Worm (Caenorhabditis elegans) whole organism, L3 larva: ENCODE results near the gene set-1.

Experiments
- R02D3.7 ChIP-seq: fragments of 150-350 bp; optimal IDR thresholded peaks from 2 replicates; lab custom pipeline; 2014; ENCODE audit warnings: missing biosample characterization, missing genetic modification characterization
- ceh-16 ChIP-seq: sonication (generic microtip); optimal IDR thresholded peaks from 2 replicates; lab custom pipeline; 2017; ENCODE audit warnings: missing biosample characterization, missing genetic modification characterization
- ceh-28 ChIP-seq: fragments of 150-350 bp; optimal IDR thresholded peaks from 2 replicates; lab custom pipeline; 2014; ENCODE audit warnings: missing biosample characterization, missing genetic modification reagents, missing genetic modification characterization
- ceh-82 ChIP-seq: fragments of 150-350 bp; optimal IDR thresholded peaks from 2 replicates; lab custom pipeline; 2014; ENCODE audit warnings: missing biosample characterization, missing genetic modification characterization
- ceh-9 ChIP-seq: sonication (generic microtip); optimal IDR thresholded peaks from 2 replicates; lab custom pipeline; 2018; ENCODE audit warnings: missing biosample characterization, missing genetic modification characterization
- egl-27 ChIP-seq: sonication (generic microtip); optimal IDR thresholded peaks from 4 replicates; lab custom pipeline; 2017; ENCODE audit warnings: missing biosample characterization, missing genetic modification reagents, missing genetic modification characterization
- egl-5 ChIP-seq: fragments of 150-350 bp; optimal IDR thresholded peaks from 2 replicates; lab custom pipeline; 2017; ENCODE audit warnings: missing biosample characterization, missing genetic modification reagents, missing genetic modification characterization, inconsistent platforms
- elt-1 ChIP-seq: fragments of 150-350 bp; optimal IDR thresholded peaks from 2 replicates; lab custom pipeline; 2014; ENCODE audit warnings: missing biosample characterization, missing genetic modification characterization
- elt-2 ChIP-seq: sonication (generic microtip); optimal IDR thresholded peaks from 2 replicates; lab custom pipeline; 2016; ENCODE audit warnings: missing genetic modification reagents, mild to moderate bottlenecking, missing genetic modification characterization, missing compliant biosample characterization
- elt-3 ChIP-seq, 3 experiments: fragments of 150-350 bp in 1 of 3; sonication (generic microtip) in 2 of 3; optimal IDR thresholded peaks; 2 replicates in 2 of 3; 4 replicates in 1 of 3; lab custom pipeline; 2014 to 2017; ENCODE audit warnings: missing biosample characterization in 3 of 3, missing genetic modification characterization in 3 of 3
- eor-1 ChIP-seq, 2 experiments: fragments of 150-350 bp; optimal IDR thresholded peaks; 2 replicates each; lab custom pipeline; 2014 to 2018; ENCODE audit warnings: missing biosample characterization in 2 of 2, missing genetic modification characterization in 2 of 2
- fkh-10 ChIP-seq: sonication (generic microtip); optimal IDR thresholded peaks from 2 replicates; lab custom pipeline; 2017; ENCODE audit warnings: missing biosample characterization, missing genetic modification reagents, missing genetic modification characterization
- fkh-2 ChIP-seq: fragments of 150-350 bp; optimal IDR thresholded peaks from 2 replicates; lab custom pipeline; 2014; ENCODE audit warnings: missing biosample characterization, missing genetic modification reagents, missing genetic modification characterization
- fos-1 ChIP-seq: fragments of 150-350 bp; optimal IDR thresholded peaks from 2 replicates; lab custom pipeline; 2014; ENCODE audit warnings: missing biosample characterization, missing genetic modification characterization
- hmg-11 ChIP-seq: sonication (generic microtip); optimal IDR thresholded peaks from 2 replicates; lab custom pipeline; 2016; ENCODE audit warnings: missing genetic modification characterization, missing compliant biosample characterization
- jun-1 ChIP-seq: fragments of 150-350 bp; optimal IDR thresholded peaks from 2 replicates; lab custom pipeline; 2014; ENCODE audit warnings: missing biosample characterization, missing genetic modification reagents, missing genetic modification characterization
- lin-15B ChIP-seq: fragments of 150-350 bp; optimal IDR thresholded peaks from 2 replicates; lab custom pipeline; 2014; ENCODE audit warnings: missing biosample characterization, missing genetic modification characterization
- lin-39 ChIP-seq: fragments of 150-350 bp; optimal IDR thresholded peaks from 2 replicates; lab custom pipeline; 2018; ENCODE audit warnings: missing biosample characterization, missing genetic modification reagents, missing genetic modification characterization
- lsy-12 ChIP-seq: sonication (generic microtip); optimal IDR thresholded peaks from 2 replicates; lab custom pipeline; 2016; ENCODE audit warnings: mild to moderate bottlenecking, missing genetic modification characterization, missing compliant biosample characterization
- mdl-1 ChIP-seq: fragments of 150-350 bp; optimal IDR thresholded peaks from 2 replicates; lab custom pipeline; 2014; ENCODE audit warnings: missing biosample characterization, missing genetic modification characterization
- mml-1 ChIP-seq: fragments of 150-350 bp; sonication (generic microtip); optimal IDR thresholded peaks from 3 replicates; lab custom pipeline; 2014; ENCODE audit warnings: missing biosample characterization, missing genetic modification characterization
- nfya-1 ChIP-seq: sonication (generic microtip); optimal IDR thresholded peaks from 2 replicates; lab custom pipeline; 2017; ENCODE audit warnings: missing genetic modification characterization, mild to moderate bottlenecking, missing compliant biosample characterization, antibody characterized with exemption, moderate library complexity; ENCODE audit not compliant: insufficient read depth
- nhr-11 ChIP-seq: fragments of 150-350 bp; optimal IDR thresholded peaks from 2 replicates; lab custom pipeline; 2014; ENCODE audit warnings: missing biosample characterization, missing genetic modification characterization
- nhr-12 ChIP-seq: fragments of 150-350 bp; optimal IDR thresholded peaks from 2 replicates; lab custom pipeline; 2014; ENCODE audit warnings: missing biosample characterization, missing genetic modification characterization
- nhr-23 ChIP-seq: fragments of 150-350 bp; optimal IDR thresholded peaks from 2 replicates; lab custom pipeline; 2014; ENCODE audit warnings: missing biosample characterization, missing genetic modification reagents, missing genetic modification characterization
- nhr-237 ChIP-seq: fragments of 150-350 bp; optimal IDR thresholded peaks from 2 replicates; lab custom pipeline; 2014; ENCODE audit warnings: missing biosample characterization, missing genetic modification characterization
- nhr-25 ChIP-seq: sonication (generic microtip); optimal IDR thresholded peaks from 2 replicates; lab custom pipeline; 2017; ENCODE audit warnings: missing biosample characterization, missing genetic modification characterization
- nhr-28 ChIP-seq: fragments of 150-350 bp; optimal IDR thresholded peaks from 2 replicates; lab custom pipeline; 2014; ENCODE audit warnings: missing biosample characterization, missing genetic modification characterization
- nhr-43 ChIP-seq: sonication (generic microtip); optimal IDR thresholded peaks from 2 replicates; lab custom pipeline; 2016; ENCODE audit warnings: mild to moderate bottlenecking, missing genetic modification characterization, missing compliant biosample characterization; ENCODE audit not compliant: poor library complexity, severe bottlenecking
- nhr-67 ChIP-seq: fragments of 150-350 bp; optimal IDR thresholded peaks from 2 replicates; lab custom pipeline; 2014; ENCODE audit warnings: missing biosample characterization, missing genetic modification characterization
- nhr-77 ChIP-seq: fragments of 150-350 bp; optimal IDR thresholded peaks from 2 replicates; lab custom pipeline; 2014; ENCODE audit warnings: missing biosample characterization, missing genetic modification characterization
- pha-4 ChIP-seq: fragments of 150-350 bp; optimal IDR thresholded peaks from 2 replicates; lab custom pipeline; 2014; ENCODE audit warnings: missing biosample characterization, missing genetic modification reagents, missing genetic modification characterization
- pqm-1 ChIP-seq: fragments of 150-350 bp; optimal IDR thresholded peaks from 2 replicates; lab custom pipeline; 2017; ENCODE audit warnings: missing biosample characterization, missing genetic modification characterization, inconsistent platforms
- sea-2 ChIP-seq: fragments of 150-350 bp; sonication (generic microtip); optimal IDR thresholded peaks from 4 replicates; lab custom pipeline; 2014; ENCODE audit warnings: missing biosample characterization, missing genetic modification reagents, missing genetic modification characterization
- skn-1 ChIP-seq: fragments of 150-350 bp; optimal IDR thresholded peaks from 2 replicates; lab custom pipeline; 2014; ENCODE audit warnings: missing biosample characterization, missing genetic modification characterization
- snpc-4 ChIP-seq: fragments of 150-350 bp; optimal IDR thresholded peaks from 2 replicates; lab custom pipeline; 2014; ENCODE audit warnings: missing biosample characterization, missing genetic modification characterization
- tbx-2 ChIP-seq: sonication (generic microtip); optimal IDR thresholded peaks from 2 replicates; lab custom pipeline; 2016; ENCODE audit warnings: mild to moderate bottlenecking, missing genetic modification characterization, missing compliant biosample characterization
- unc-39 ChIP-seq: sonication (generic microtip); optimal IDR thresholded peaks from 4 replicates; lab custom pipeline; 2017; ENCODE audit warnings: missing biosample characterization, missing genetic modification characterization
- unc-62 ChIP-seq: fragments of 150-350 bp; sonication (generic microtip); optimal IDR thresholded peaks from 4 replicates; lab custom pipeline; 2014; ENCODE audit warnings: missing biosample characterization, missing genetic modification reagents, missing genetic modification characterization
- zag-1 ChIP-seq: fragments of 150-350 bp; optimal IDR thresholded peaks from 2 replicates; lab custom pipeline; 2014; ENCODE audit warnings: missing biosample characterization, missing genetic modification characterization
- ztf-4 ChIP-seq: fragments of 150-350 bp; optimal IDR thresholded peaks from 2 replicates; lab custom pipeline; 2014; ENCODE audit warnings: missing biosample characterization, missing genetic modification characterization

Gene set-1

DNA sequence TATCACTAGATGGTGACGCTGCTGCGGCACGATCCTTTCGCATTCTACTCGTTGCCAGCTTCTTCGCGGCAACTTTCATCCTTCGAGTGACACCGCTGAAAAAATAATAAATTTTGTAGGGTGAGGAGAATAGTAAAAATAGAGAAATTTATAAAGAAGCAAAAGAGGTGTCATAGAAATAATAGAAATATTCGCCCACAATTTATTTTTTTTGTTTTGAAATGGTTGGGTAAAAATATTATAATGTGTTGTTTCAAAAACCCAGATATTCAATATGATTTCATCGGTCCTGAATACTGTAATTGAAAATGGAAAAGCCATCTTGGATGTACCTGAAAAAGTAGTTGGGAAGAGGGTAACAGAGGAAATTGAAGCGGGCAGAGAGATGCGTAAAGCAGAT, at the start of gene set-1:
Gene set-1 (minus strand): TSS at position 101 of the 400 bp plus-strand sequence.
- TF ChIP-seq egl-27 = no peak
- no peak for TF ChIP-seq nhr-67 (tag; lab: Kevin White, UChicago)
- TF ChIP-seq nhr-43 = no peak

DNA sequence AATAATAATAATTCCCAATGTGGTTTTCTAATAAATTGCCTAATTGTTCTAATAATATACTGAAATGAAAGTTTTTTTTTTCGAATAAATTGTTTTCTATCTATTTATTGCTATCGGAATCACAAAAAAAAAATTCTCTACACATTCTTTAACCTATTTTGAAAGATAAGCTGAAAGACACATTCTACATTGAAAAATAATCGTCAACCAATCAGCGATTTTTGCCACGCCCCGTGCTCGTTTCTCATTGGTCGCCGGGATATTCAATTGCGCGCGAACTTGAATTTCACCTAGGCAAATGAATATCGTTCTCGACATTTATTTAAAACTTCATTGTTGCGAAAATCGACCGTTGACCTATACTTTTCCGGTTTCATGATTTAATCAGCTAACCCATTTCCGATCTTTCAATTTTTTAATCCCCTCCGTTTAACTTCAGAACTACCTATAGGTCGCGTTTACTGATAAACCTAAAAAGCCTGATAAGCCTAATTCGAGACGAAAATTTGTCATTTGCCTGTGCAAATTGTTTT, 47.9 kb upstream of the set-1 start, which contains the start of gene F23F12.3:
Gene F23F12.3 (plus strand): TSS at position 483 of the 533 bp plus-strand sequence.
- TF ChIP-seq nfya-1 (peak; percentile 53), elt-2 (tag; lab: Kevin White, UChicago) (peak; percentile 56), pqm-1 (tag; lab: Kevin White, UChicago) (peak; percentile 21), mml-1 (no peak)

DNA sequence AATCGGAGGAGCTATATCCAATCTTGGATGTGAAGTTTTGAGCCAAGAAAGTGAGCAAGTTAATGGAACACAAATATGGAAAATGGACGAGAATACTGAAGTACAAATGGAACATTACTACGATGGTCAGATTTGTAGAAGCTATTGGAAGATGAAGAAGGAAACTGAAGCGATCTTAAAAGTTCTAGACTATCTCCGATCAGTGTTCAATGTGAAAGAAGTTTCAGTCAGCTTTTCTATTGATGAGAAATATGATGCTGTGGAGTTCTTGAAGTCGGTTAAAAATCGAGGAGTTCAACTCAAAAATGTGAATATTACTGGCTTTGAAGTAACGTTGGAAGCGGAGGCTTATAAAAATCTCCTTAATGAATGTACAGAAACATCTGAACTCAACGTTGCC, 46.9 kb upstream of the set-1 start:
- TF ChIP-seq eor-1 (tag; optimal IDR thresholded peaks at IDR 0.05; lab: Kevin White, UChicago) (no peak), ceh-9 (tag; lab: Kevin White, UChicago) (no peak), unc-39 (tag; lab: Kevin White, UChicago) (no peak), skn-1 (tag; lab: Kevin White, UChicago) (no peak), nhr-28 (no peak), lsy-12 (tag; lab: Kevin White, UChicago) (no peak), nhr-12 (tag; lab: Kevin White, UChicago) (no peak), unc-62 (GFP tag; lab: Kevin White, UChicago) (no peak), egl-5 (tag; lab: Kevin White, UChicago) (no peak), ceh-16 (tag; lab: Kevin White, UChicago) (no peak), R02D3.7 (tag; lab: Kevin White, UChicago) (no peak), pqm-1 (tag; lab: Kevin White, UChicago) (no peak)

DNA sequence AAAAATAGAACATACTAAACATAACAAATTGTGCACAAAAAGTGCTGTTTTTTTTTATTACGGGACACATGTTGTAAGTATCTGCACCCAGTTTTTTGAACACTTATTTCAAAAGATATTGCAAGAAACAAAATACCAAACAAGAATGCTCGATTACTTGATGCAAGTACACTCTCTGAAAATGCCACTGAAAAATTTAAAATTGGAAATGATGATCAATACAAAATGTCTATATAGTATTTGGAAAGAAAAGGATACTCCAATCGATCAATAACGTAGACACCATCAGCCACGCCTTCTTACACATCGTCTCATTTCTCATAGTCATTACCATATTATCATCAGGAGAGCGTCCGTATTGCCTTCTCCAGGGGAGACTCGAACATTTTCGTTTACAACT, 46.0 kb upstream of the set-1 start, which contains the start of gene sdz-15:
Gene sdz-15 (plus strand): TSS at position 301 of the 400 bp plus-strand sequence.
- TF ChIP-seq nhr-12 (tag; lab: Kevin White, UChicago) = no peak
- no peak for TF ChIP-seq mdl-1 (tag; lab: Kevin White, UChicago)
- no peak for TF ChIP-seq sea-2 (GFP tag; lab: Kevin White, UChicago)
- no peak for TF ChIP-seq fos-1
- TF ChIP-seq tbx-2 (tag; lab: Kevin White, UChicago) = no peak
- no peak for TF ChIP-seq ceh-28
- TF ChIP-seq nhr-67 (tag; lab: Kevin White, UChicago) = no peak
- no peak for TF ChIP-seq mml-1
- no peak for TF ChIP-seq lin-39 (tag; lab: Kevin White, UChicago)
- no peak for TF ChIP-seq pha-4 (tag; lab: Kevin White, UChicago)
- TF ChIP-seq elt-1 (tag; lab: Kevin White, UChicago) = no peak
- TF ChIP-seq R02D3.7 (tag; lab: Kevin White, UChicago) = no peak
- TF ChIP-seq nhr-237 (tag; lab: Kevin White, UChicago) = no peak

DNA sequence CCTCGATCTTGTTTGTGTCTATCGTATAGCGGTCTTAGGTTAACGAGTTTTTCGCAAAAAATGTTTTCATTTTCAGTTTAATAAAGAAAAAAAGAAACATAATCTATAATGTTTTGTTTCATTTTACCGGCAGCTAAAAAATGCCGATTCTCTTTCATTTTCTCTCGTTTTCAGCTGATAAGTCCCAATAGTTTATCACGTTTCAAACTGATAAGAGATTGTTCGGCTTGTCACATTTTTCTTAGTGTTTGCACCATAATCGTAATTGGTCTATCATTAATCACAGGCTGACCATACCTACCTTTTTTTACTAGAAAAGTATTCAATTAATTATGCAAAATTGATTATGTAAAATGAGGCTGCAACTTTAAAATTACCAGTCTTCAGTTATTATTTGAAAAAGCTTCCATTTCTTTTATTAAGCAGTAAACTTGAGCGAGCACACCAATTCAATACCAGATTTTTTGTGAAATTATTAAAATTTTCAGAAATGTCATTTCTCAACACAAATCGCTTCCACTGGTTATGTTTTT, 43.1 kb upstream of the set-1 start, which contains the start of gene F23F12.13:
Gene F23F12.13 (plus strand): TSS at position 483 of the 533 bp plus-strand sequence.
- TF ChIP-seq tbx-2 (tag; lab: Kevin White, UChicago) (no peak), lin-15B (tag; lab: Kevin White, UChicago) (no peak), fkh-10 (GFP tag; lab: Kevin White, UChicago) (no peak), hmg-11 (tag; lab: Kevin White, UChicago) (no peak), lin-39 (tag; lab: Kevin White, UChicago) (no peak), elt-1 (tag; lab: Kevin White, UChicago) (no peak), unc-39 (tag; lab: Kevin White, UChicago) (no peak), nhr-43 (no peak), pha-4 (tag; lab: Kevin White, UChicago) (peak; percentile 23), nhr-77 (tag; lab: Kevin White, UChicago) (no peak), skn-1 (tag; lab: Kevin White, UChicago) (no peak), nhr-11 (tag; lab: Kevin White, UChicago) (no peak), nhr-23 (tag; lab: Kevin White, UChicago) (no peak), nhr-25 (tag; lab: Kevin White, UChicago) (no peak), elt-2 (tag; lab: Kevin White, UChicago) (peak; percentile 85), zag-1 (tag; lab: Kevin White, UChicago) (no peak), mml-1 (no peak), elt-3 (tag; optimal IDR thresholded peaks at IDR 0.05; lab: Kevin White, UChicago) (no peak), ceh-9 (tag; lab: Kevin White, UChicago) (no peak), ztf-4 (tag; lab: Kevin White, UChicago) (no peak), fkh-2 (tag; lab: Kevin White, UChicago) (no peak), snpc-4 (tag; lab: Kevin White, UChicago) (no peak), nhr-12 (tag; lab: Kevin White, UChicago) (no peak), jun-1 (no peak), fos-1 (no peak), ceh-82 (tag; lab: Kevin White, UChicago) (no peak), pqm-1 (tag; lab: Kevin White, UChicago) (peak; percentile 77)
